Fruit fly (Drosophila melanogaster): ENCODE data around the gene FarO.
A peak's percentile ranks its signal among the peaks of the same experiment; 100 is the strongest.

The FarO gene

DNA sequence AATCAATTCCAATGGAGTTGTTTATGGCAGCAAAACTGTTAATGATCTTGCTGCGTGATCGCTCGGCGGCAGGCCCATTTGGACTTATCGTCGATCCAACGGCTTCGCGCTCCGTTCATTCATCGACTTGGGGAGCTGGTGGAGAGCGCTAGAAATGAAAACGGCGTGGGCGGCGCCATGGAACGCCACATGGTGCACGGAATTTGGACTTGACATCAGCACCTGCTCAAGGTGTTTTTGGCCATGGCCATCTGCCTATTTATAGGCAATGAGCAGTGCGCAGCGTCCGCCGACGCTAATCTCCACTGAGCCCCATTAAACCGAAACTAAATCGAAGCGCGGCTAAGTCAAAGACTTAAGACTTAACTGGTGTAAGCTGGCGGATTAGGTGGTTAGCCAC lies 14.8 kb upstream of the FarO start:
- TF ChIP-seq pan (optimal IDR thresholded peaks at IDR 0.05) (no peak), psq (optimal IDR thresholded peaks at IDR 0.05) (no peak), Dll (optimal IDR thresholded peaks at IDR 0.05) (no peak), usp (GFP tag; optimal IDR thresholded peaks at IDR 0.05) (no peak), EcR (GFP tag; optimal IDR thresholded peaks at IDR 0.05) (no peak)

DNA sequence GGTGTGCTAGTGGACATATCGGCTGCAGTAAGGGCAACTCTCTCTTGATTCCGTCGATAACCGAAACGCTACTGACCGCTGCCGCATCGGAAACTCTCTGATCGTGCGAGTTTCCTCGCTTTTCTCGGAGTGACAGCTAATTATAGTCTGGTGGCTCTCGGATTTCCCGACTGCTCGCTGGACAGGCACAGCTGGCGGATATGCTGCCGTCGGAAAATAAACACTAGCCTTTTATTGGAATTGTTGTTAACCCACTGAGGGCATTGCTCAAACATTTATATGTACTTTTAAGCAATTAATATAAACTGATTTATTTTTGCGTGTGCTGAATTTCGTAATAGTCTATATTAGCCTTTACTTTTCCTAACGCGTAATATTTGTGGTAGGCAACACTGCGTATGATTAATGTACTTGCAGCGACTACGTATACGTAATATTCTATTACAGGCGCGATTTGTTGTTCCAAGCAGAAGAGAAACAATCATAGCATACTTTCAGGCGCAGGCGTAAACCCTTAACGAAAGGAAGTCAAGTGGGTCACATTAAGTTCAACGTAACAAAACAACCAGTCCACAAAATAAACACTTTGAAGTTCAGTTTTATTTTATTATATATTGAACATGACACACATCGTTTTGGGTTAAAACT lies 10.2 kb upstream of the FarO start, which contains the start of gene SmydA-8:
TSS of gene SmydA-8 (minus strand) at position 51 of the 648 bp plus-strand sequence.
- TF ChIP-seq CG8478 (optimal IDR thresholded peaks at IDR 0.05) (no peak), psq (optimal IDR thresholded peaks at IDR 0.05) (no peak), EcR (GFP tag; optimal IDR thresholded peaks at IDR 0.05) (no peak), Dll (optimal IDR thresholded peaks at IDR 0.05) (no peak), pan (optimal IDR thresholded peaks at IDR 0.05) (no peak), usp (GFP tag; optimal IDR thresholded peaks at IDR 0.05) (no peak)

dm6 chrX:2212327-2212820 lies 8.7 kb upstream of the FarO start:
- TF ChIP-seq EcR (GFP tag; optimal IDR thresholded peaks at IDR 0.05) (no peak), usp (GFP tag; optimal IDR thresholded peaks at IDR 0.05) (no peak), Dll (optimal IDR thresholded peaks at IDR 0.05) (no peak), psq (optimal IDR thresholded peaks at IDR 0.05) (no peak), CG8478 (optimal IDR thresholded peaks at IDR 0.05) (no peak), pan (optimal IDR thresholded peaks at IDR 0.05) (no peak)

DNA sequence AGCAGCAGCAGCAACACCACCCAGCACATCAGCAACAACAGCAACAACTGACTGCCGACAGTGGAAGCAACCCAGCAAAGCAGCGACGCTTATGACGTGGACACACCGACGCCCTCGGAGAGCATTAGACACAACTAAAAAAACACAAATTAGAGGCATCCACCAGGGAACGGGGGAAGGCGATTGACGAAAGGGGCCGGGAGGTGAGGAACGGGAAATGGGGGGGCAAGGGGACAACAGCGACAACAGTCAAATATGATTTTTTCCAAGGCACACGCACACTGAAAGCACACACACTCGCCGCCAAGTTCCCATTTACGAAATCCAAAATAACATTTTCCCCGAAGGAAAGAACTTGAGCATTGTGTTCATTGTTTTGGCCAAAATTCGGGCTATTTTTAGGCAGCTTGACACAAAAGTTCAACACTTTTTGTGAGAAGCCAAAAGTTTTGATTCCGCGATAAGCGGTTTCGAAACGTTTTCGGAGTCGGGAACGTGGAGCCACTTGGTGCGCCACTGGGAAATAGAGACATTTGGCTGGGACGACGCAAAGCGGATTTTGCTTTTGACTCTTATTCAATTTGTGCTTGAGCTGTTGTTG lies 5.1 kb upstream of the FarO start:
- TF ChIP-seq usp (GFP tag; optimal IDR thresholded peaks at IDR 0.05) (no peak), pan (optimal IDR thresholded peaks at IDR 0.05) (no peak), CG8478 (optimal IDR thresholded peaks at IDR 0.05) (no peak), EcR (GFP tag; optimal IDR thresholded peaks at IDR 0.05) (no peak), psq (optimal IDR thresholded peaks at IDR 0.05) (no peak), Dll (optimal IDR thresholded peaks at IDR 0.05) (no peak)

dm6 chrX:2199303-2199702 lies 4.4 kb downstream of the FarO start:
- TF ChIP-seq CG8478 (optimal IDR thresholded peaks at IDR 0.05) (no peak), Dll (optimal IDR thresholded peaks at IDR 0.05) (no peak), pan (optimal IDR thresholded peaks at IDR 0.05) (no peak), psq (optimal IDR thresholded peaks at IDR 0.05) (no peak), usp (GFP tag; optimal IDR thresholded peaks at IDR 0.05) (no peak), EcR (GFP tag; optimal IDR thresholded peaks at IDR 0.05) (no peak)

- no peak for TF ChIP-seq EcR (GFP tag; optimal IDR thresholded peaks at IDR 0.05)
Observed at dm6 chrX:2198272-2198571, 5.4 kb downstream of the FarO start.

DNA sequence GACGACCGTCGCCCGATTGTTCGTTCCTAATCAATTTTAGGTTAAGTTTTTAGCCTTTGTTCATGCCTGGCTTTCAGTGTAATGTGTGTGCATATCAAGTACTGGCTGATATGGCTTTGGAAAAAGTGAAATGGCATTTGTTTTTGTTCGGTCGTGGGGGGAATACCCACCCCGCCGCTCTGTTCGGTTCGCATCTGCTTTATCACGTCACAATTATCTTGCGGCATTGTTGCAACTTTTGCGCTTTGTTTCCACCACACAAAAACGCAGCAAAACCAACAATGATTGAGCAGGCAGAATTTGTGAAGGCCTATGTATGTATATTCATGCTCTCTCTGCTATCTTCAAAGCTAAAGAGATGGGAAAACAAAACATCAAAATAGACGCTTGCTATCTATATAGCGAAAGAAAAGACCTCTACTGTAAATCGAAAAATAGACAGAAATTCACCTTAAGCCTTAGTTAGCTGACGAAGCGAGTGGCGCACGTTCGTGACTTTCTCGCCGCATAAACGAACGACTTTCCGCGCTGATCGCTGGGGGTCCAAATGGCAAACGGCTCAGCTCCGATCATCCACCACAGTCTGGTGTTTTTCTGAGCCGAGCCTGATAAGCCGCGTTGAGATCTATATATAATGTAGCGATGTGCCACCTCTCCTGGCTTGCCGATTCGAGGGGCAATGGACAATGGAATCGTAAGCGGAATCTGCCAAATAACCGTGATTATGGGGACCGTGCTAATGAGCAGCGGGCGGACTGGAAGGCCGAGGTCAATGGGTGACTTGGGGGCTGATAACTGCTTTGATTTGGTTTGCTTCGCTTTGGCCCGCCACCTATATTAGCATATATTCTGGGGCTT lies 6.0 kb downstream of the FarO start:
- TF ChIP-seq psq (optimal IDR thresholded peaks at IDR 0.05) (no peak), Dll (optimal IDR thresholded peaks at IDR 0.05) (no peak), CG8478 (optimal IDR thresholded peaks at IDR 0.05) (no peak), pan (optimal IDR thresholded peaks at IDR 0.05) (no peak), EcR (GFP tag; optimal IDR thresholded peaks at IDR 0.05) (no peak), usp (GFP tag; optimal IDR thresholded peaks at IDR 0.05) (no peak)

DNA sequence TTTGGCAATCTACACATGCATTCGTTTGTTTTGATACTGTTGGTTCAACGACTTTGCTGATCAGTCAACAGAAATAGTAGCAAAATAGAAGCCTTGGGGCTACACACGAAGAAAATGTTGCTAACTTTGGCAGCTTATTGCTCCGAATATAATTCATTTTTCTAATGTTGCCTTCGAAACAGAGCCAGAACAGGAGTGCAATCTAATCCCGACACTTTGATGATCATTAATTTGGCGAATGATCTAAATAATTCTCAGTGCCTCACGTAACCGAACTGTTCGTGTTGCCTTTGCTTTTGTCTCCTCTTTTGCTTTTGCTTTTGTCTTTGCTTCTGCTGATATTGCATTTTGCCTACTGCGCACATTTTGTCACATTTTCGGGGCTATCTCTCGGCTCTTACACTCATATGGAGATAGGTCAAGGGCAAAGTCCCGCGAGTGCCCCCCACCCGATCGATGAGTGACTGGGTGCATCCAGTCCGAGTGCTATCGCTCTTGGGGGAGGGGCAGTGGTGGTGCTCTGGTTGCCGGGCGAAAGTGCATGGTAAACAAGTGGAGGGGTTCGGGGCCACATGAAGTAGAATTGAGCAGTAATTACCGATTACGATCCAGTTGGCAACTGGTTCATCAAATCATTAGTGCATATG lies 7.5 kb downstream of the FarO start:
- no peak for TF ChIP-seq usp (GFP tag; optimal IDR thresholded peaks at IDR 0.05)

DNA sequence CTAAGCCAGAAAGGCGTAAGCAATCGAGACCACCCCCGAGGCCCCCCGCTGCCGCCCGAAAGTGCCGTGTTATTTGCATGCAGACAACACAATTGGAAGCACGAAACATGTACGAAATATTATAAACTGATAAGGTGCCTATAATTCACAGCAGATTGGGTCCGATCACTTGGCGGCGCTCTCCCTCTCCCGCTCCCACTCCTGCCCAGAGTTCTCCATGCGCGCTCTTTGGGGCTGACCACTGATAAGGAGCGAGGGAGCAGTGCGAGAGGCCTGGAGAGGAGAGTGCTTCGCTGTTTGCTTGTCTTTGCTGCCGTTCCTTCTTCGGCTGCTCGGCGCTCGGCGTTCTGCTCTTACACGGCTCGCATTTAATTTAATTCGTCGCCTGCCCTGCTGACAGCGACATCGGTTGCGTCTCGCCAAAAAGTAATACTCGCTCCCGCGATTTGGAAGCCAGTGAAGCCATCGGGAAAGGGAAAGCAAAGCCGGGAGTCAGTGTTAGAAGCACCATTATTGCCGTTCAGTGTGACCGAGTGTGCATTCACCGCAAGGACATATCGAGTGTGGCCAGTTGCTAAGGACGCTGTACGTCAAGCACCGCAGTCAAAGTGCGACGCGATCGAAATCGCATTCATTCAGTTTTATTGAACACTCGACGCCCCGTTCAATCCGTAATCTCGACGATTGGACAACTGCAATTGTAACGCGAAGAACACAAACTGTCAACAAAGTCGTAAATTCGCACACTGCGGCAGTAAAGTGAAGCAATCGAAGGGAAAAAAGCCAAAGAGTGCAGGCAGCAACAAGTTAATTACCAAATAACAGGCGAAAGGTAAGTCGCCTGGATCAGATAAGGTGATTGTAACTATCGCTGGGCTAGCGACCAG lies 9.2 kb downstream of the FarO start:
- TF ChIP-seq Dll (optimal IDR thresholded peaks at IDR 0.05) (peak; percentile 87), usp (GFP tag; optimal IDR thresholded peaks at IDR 0.05) (no peak)

dm6 chrX:2193809-2194207 lies 9.9 kb downstream of the FarO start, which contains the start of gene CG14053:
Gene CG14053, minus strand, starts transcription at chrX:2193909.
- TF ChIP-seq psq (optimal IDR thresholded peaks at IDR 0.05) (no peak), Dll (optimal IDR thresholded peaks at IDR 0.05) (no peak), EcR (GFP tag; optimal IDR thresholded peaks at IDR 0.05) (no peak), pan (optimal IDR thresholded peaks at IDR 0.05) (no peak), usp (GFP tag; optimal IDR thresholded peaks at IDR 0.05) (no peak), CG8478 (optimal IDR thresholded peaks at IDR 0.05) (no peak)

dm6 chrX:2193158-2193557 lies 10.5 kb downstream of the FarO start:
- TF ChIP-seq usp (GFP tag; optimal IDR thresholded peaks at IDR 0.05) = no peak
- no peak for TF ChIP-seq pan (optimal IDR thresholded peaks at IDR 0.05)
- TF ChIP-seq EcR (GFP tag; optimal IDR thresholded peaks at IDR 0.05) = no peak
- no peak for TF ChIP-seq psq (optimal IDR thresholded peaks at IDR 0.05)
- no peak for TF ChIP-seq CG8478 (optimal IDR thresholded peaks at IDR 0.05)
- no peak for TF ChIP-seq Dll (optimal IDR thresholded peaks at IDR 0.05)

Measured in whole organism.